Fruit fly (Drosophila melanogaster): Measurements from ENCODE around the gene CG2145.
A peak's percentile ranks its signal among the peaks of the same experiment; 100 is the strongest.

CG2145 gene

DNA sequence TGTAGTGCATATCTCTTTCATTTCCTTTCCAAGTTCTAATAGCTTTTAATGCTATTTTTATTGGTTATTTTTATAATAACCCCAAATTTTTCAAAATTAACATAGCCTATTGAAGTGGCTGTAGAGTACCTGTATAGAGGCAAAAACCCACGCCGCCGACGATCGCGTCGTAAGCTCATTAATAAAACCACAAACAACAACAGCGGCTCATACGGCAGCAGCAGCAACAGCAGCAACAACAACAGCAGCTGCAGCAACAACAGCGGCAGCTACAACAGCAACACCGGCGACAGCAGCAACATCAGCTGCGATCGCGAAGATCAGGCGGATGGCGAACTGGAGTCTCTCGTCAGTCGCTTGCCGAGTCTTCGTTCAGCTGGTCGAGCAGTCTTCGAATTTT lies at the start of gene CG2145:
TSS of gene CG2145 (plus strand) at position 290 of the 400 bp plus-strand sequence.
- TF ChIP-seq ss (GFP tag; optimal IDR thresholded peaks at IDR 0.05) (peak; percentile 17 to 61), spab (GFP tag; optimal IDR thresholded peaks at IDR 0.05) (no peak), vri (GFP tag; optimal IDR thresholded peaks at IDR 0.05) (peak; percentile 56), Gug (GFP tag; IDR thresholded peaks at IDR 0.05) (peak; percentile 41; the same call in 1 of the 2 replicates), cyc (GFP tag; optimal IDR thresholded peaks at IDR 0.05) (peak; percentile 19), Met (GFP tag; optimal IDR thresholded peaks at IDR 0.05) (peak; percentile 41), Ets21C (GFP tag; optimal IDR thresholded peaks at IDR 0.05) (peak; percentile 17), CG32006 (GFP tag; optimal IDR thresholded peaks at IDR 0.05) (peak; percentile 26), topi (GFP tag; optimal IDR thresholded peaks at IDR 0.05) (peak; percentile 56), CG11762 (GFP tag; optimal IDR thresholded peaks at IDR 0.05; ENCODE audit: insufficient read depth) (no peak), CG16779 (tag; optimal IDR thresholded peaks at IDR 0.05) (peak; percentile 35), Hr38 (GFP tag; optimal IDR thresholded peaks at IDR 0.05) (no peak), CG3032 (tag; optimal IDR thresholded peaks at IDR 0.05) (peak; percentile 9), CG6854 (GFP tag; optimal IDR thresholded peaks at IDR 0.05) (peak; percentile 53), Eip93F (GFP tag; optimal IDR thresholded peaks at IDR 0.05) (peak; percentile 85), CG6792 (GFP tag; optimal IDR thresholded peaks at IDR 0.05) (peak; percentile 38), Eip75B (GFP tag; optimal IDR thresholded peaks at IDR 0.05) (peak; percentile 26), CG10631 (GFP tag; optimal IDR thresholded peaks at IDR 0.05) (peak; percentile 4), pdm3 (GFP tag; optimal IDR thresholded peaks at IDR 0.05) (peak; percentile 48), fd59A (GFP tag; optimal IDR thresholded peaks at IDR 0.05) (no peak), Lpt (GFP tag; optimal IDR thresholded peaks at IDR 0.05) (no peak), acj6 (GFP tag; optimal IDR thresholded peaks at IDR 0.05) (no peak), dac (GFP tag; optimal IDR thresholded peaks at IDR 0.05) (no peak), CG9139 (GFP tag; optimal IDR thresholded peaks at IDR 0.05) (no peak), eg (GFP tag; IDR thresholded peaks at IDR 0.05) (peak; percentile 74; the same call in 1 of the 3 replicates), net (GFP tag; optimal IDR thresholded peaks at IDR 0.05) (peak; percentile 38), salr (GFP tag; optimal IDR thresholded peaks at IDR 0.05) (no peak), CG6808 (GFP tag; optimal IDR thresholded peaks at IDR 0.05) (no peak), Smox (GFP tag; optimal IDR thresholded peaks at IDR 0.05) (peak; percentile 43), CG8319 (GFP tag; optimal IDR thresholded peaks at IDR 0.05) (no peak), CG6163 (GFP tag; IDR thresholded peaks at IDR 0.05) (peak; percentile 88), Ets96B (tag; optimal IDR thresholded peaks at IDR 0.05) (peak; percentile 25), svp (GFP tag) (peak; percentile 85), CG8632 (GFP tag; optimal IDR thresholded peaks at IDR 0.05) (peak; percentile 34), Hr39 (GFP tag; optimal IDR thresholded peaks at IDR 0.05) (peak; percentile 13), lz (GFP tag; optimal IDR thresholded peaks at IDR 0.05) (peak; percentile 30), Eip78C (GFP tag) (peak; percentile 71), Blimp-1 (GFP tag; optimal IDR thresholded peaks at IDR 0.05) (no peak), CG34406 (GFP tag; optimal IDR thresholded peaks at IDR 0.05) (peak; percentile 1), esn (GFP tag; optimal IDR thresholded peaks at IDR 0.05) (peak; percentile 49), fkh (GFP tag; optimal IDR thresholded peaks at IDR 0.05) (no peak), Hr4 (GFP tag; optimal IDR thresholded peaks at IDR 0.05) (peak; percentile 22), Sox15 (GFP tag; optimal IDR thresholded peaks at IDR 0.05) (no peak), CG7368 (GFP tag; optimal IDR thresholded peaks at IDR 0.05) (no peak), dsx (GFP tag; optimal IDR thresholded peaks at IDR 0.05; ENCODE audit: poor library complexity, severe bottlenecking) (peak; percentile 39), CG1621 (tag; optimal IDR thresholded peaks at IDR 0.05) (peak; percentile 12), achi (GFP tag; optimal IDR thresholded peaks at IDR 0.05) (no peak), CG11294 (GFP tag; IDR thresholded peaks at IDR 0.05) (no peak; the same call in 1 of the 2 replicates), CG4318 (GFP tag; optimal IDR thresholded peaks at IDR 0.05) (no peak), Sox14 (GFP tag; optimal IDR thresholded peaks at IDR 0.05) (no peak), CG15336 (GFP tag; IDR thresholded peaks at IDR 0.05) (peak; percentile 41; the same call in 1 of the 2 replicates), CG10669 (GFP tag; optimal IDR thresholded peaks at IDR 0.05) (peak; percentile 23)
